Fruit fly (Drosophila melanogaster): Measurements from ENCODE around the gene KP78b.

Gene KP78b

DNA sequence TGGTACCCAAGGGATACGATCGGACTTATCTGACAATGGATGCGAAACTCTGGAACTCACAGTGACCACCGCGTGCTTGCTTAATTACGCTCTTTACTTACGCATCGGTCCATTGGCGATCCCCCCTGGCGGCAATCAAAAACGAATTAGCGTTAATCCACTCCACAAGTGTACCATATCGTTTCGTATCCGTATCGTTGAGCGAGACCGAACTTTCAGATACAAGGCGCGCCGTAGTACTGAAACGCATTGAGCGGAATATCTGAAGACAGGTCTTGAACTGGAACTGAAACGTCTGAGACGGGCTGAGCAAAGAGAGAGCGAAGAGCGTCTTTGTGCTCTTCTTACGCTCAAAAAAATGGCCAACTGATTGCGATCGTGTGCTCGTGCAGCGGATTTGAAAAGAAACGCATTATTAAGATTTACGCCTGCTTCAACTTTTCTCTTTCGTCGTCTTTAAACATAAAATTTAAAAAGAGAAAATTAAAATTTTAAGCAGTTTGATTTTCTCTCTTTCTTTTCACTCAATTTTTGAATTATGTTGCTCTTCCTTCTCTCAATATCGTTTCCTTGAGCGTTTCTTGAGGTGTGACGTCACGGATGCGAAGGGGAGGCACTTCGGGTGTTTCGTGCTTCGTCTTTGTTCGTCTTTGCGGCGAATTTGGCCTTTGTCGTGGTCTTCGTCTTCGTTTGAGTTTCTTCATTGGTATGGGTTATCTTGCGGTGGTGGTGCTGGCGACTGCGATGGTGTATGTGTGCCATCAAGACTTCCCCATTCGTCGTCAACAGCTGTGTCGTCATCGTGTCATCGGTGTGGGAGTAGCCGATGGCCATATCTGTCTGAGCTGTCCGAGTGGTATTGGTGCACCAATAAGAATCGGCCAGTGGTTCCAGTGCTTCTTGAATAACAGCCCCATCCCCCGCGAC lies at the start of gene KP78b, which contains the start of gene KP78a (continued):
- TF ChIP-seq eg (GFP tag; IDR thresholded peaks at IDR 0.05) (0 out of 3 replicates have a peak, but pooled peaks have one; percentile 18), Sox14 (GFP tag; optimal IDR thresholded peaks at IDR 0.05) (peak; percentile 33), CG8319 (GFP tag; optimal IDR thresholded peaks at IDR 0.05) (no peak), Lpt (GFP tag; optimal IDR thresholded peaks at IDR 0.05) (no peak), CG10631 (GFP tag; optimal IDR thresholded peaks at IDR 0.05) (no peak), CG8119 (GFP tag; IDR thresholded peaks at IDR 0.05) (0 out of 3 replicates have a peak, but pooled peaks have one; percentile 32), Eip75B (GFP tag; optimal IDR thresholded peaks at IDR 0.05) (no peak), CG1621 (tag; optimal IDR thresholded peaks at IDR 0.05) (no peak), CG11902 (GFP tag; optimal IDR thresholded peaks at IDR 0.05) (no peak), Hr4 (GFP tag; optimal IDR thresholded peaks at IDR 0.05) (no peak)

DNA sequence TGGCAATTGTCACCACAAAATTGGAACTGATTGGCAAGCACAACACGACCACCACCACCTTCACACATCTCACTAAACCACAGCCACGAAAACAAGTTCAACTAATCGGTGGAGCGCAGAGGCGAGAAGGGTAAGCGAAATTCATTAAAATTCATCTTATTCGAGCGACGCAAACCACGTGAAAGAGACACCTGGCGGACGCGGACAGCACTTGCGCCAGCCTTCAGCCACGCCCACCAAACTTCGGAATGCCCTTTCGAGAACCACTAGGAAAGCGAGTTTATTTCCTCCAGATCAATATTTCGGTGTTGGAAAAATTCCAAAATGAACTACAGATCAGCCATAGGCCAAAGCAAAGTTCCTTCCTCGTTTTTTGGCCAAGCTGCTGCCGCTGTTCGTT lies 42.6 kb upstream of the KP78b start:
- TF ChIP-seq Gug (GFP tag; IDR thresholded peaks at IDR 0.05) (no peak), CG34406 (GFP tag; optimal IDR thresholded peaks at IDR 0.05) (no peak), CG31627 (GFP tag; optimal IDR thresholded peaks at IDR 0.05) (no peak), CG32006 (GFP tag; optimal IDR thresholded peaks at IDR 0.05) (no peak), CG4318 (GFP tag; optimal IDR thresholded peaks at IDR 0.05) (no peak), fkh (GFP tag; optimal IDR thresholded peaks at IDR 0.05) (no peak), salr (GFP tag; optimal IDR thresholded peaks at IDR 0.05) (no peak), Eip75B (GFP tag; optimal IDR thresholded peaks at IDR 0.05) (no peak), Sox15 (GFP tag; optimal IDR thresholded peaks at IDR 0.05) (no peak), Eip78C (GFP tag) (no peak), CG11762 (GFP tag; optimal IDR thresholded peaks at IDR 0.05; ENCODE audit: insufficient read depth) (no peak), acj6 (GFP tag; optimal IDR thresholded peaks at IDR 0.05) (no peak), net (GFP tag; optimal IDR thresholded peaks at IDR 0.05) (no peak), Sox14 (GFP tag; optimal IDR thresholded peaks at IDR 0.05) (no peak), CG10669 (GFP tag; optimal IDR thresholded peaks at IDR 0.05) (no peak)

DNA sequence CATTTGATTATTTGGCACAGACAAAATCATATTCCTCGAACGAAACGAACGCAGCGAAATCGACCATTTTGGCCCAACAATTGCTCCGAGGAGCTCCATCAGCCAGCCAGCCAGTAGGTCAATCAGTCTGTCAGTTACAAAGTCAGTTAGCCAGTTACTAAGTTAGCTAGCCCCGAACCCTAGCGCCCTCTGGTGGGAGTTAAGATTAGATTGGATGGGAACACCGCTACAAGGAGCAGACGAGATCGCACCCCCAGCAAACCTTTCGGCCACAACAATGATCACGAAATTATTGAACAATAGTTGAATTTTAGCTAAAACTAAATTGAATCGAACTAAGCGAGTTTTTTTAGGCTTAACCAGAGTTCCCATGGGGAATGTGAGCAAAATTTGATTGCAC lies 41.0 kb upstream of the KP78b start:
- no peak for TF ChIP-seq fkh (GFP tag; optimal IDR thresholded peaks at IDR 0.05)
- TF ChIP-seq CG6276 (GFP tag; optimal IDR thresholded peaks at IDR 0.05), result no peak
- TF ChIP-seq eg (GFP tag; IDR thresholded peaks at IDR 0.05), result no peak
- no peak for TF ChIP-seq Ets96B (tag; optimal IDR thresholded peaks at IDR 0.05)
- no peak for TF ChIP-seq CG16779 (tag; optimal IDR thresholded peaks at IDR 0.05)
- TF ChIP-seq CG1621 (tag; optimal IDR thresholded peaks at IDR 0.05), result no peak
- no peak for TF ChIP-seq acj6 (GFP tag; optimal IDR thresholded peaks at IDR 0.05)
- TF ChIP-seq Sox15 (GFP tag; optimal IDR thresholded peaks at IDR 0.05), result no peak
- TF ChIP-seq CG8632 (GFP tag; optimal IDR thresholded peaks at IDR 0.05), result no peak
- no peak for TF ChIP-seq vri (GFP tag; optimal IDR thresholded peaks at IDR 0.05)
- no peak for TF ChIP-seq CG4318 (GFP tag; optimal IDR thresholded peaks at IDR 0.05)
- no peak for TF ChIP-seq CG3919 (GFP tag; optimal IDR thresholded peaks at IDR 0.05)
- TF ChIP-seq Smox (GFP tag; optimal IDR thresholded peaks at IDR 0.05), result no peak
- no peak for TF ChIP-seq OdsH (GFP tag; optimal IDR thresholded peaks at IDR 0.05)
- no peak for TF ChIP-seq pdm3 (GFP tag; optimal IDR thresholded peaks at IDR 0.05)
- no peak for TF ChIP-seq Met (GFP tag; optimal IDR thresholded peaks at IDR 0.05)
- TF ChIP-seq CG11294 (GFP tag; IDR thresholded peaks at IDR 0.05), result no peak
- no peak for TF ChIP-seq dsx (GFP tag; optimal IDR thresholded peaks at IDR 0.05; ENCODE audit: poor library complexity, severe bottlenecking)

DNA sequence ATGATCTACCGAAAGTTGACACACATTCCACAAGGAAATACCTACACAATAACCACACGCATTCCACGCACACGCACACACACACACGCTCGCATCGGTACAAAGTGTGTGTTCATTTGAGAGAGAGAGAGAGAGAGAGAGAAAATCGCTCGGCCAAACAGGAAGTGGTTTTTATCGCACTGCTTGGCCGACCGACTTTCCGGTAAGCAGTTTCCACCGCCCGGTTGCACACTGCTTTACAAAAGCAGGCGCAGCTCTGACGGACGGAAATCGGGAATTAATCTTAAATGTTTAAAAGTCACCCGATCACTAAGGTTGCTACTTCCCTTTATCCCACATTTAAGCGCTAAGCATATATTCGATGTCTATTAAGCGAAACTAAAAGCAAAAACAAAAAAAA lies 39.9 kb upstream of the KP78b start:
- TF ChIP-seq Smox (GFP tag; optimal IDR thresholded peaks at IDR 0.05) (no peak), CG3032 (tag; optimal IDR thresholded peaks at IDR 0.05) (no peak), CG10669 (GFP tag; optimal IDR thresholded peaks at IDR 0.05) (no peak), spab (GFP tag; optimal IDR thresholded peaks at IDR 0.05) (no peak), eg (GFP tag; IDR thresholded peaks at IDR 0.05) (no peak), Sox15 (GFP tag; optimal IDR thresholded peaks at IDR 0.05) (no peak), CG34406 (GFP tag; optimal IDR thresholded peaks at IDR 0.05) (no peak), Sox102F (GFP tag; optimal IDR thresholded peaks at IDR 0.05) (no peak), CG8319 (GFP tag; optimal IDR thresholded peaks at IDR 0.05) (no peak), net (GFP tag; optimal IDR thresholded peaks at IDR 0.05) (no peak), CG11902 (GFP tag; optimal IDR thresholded peaks at IDR 0.05) (no peak), cyc (GFP tag; optimal IDR thresholded peaks at IDR 0.05) (no peak), CG9139 (GFP tag; optimal IDR thresholded peaks at IDR 0.05) (no peak), CG6792 (GFP tag; optimal IDR thresholded peaks at IDR 0.05) (no peak)

All from whole organism, prepupa.